Worm (Caenorhabditis elegans) whole organism, L4 larva: ENCODE results near the gene C02F5.10.

Experiments
- F26F4.8 ChIP-seq: fragments of 200-800 bp; sonication (Bioruptor generic); conservative IDR thresholded peaks from 2 replicates; pipeline ENCODE4 v1.3.6; 2022; ENCODE audit warnings: missing genetic modification characterization, missing compliant biosample characterization
- dmd-8 ChIP-seq: fragments of 200-800 bp; sonication (Bioruptor generic); IDR thresholded peaks from 2 replicates; pipeline ENCODE4 v1.3.6; 2022; ENCODE audit warnings: missing genetic modification characterization, missing compliant biosample characterization

DNA sequence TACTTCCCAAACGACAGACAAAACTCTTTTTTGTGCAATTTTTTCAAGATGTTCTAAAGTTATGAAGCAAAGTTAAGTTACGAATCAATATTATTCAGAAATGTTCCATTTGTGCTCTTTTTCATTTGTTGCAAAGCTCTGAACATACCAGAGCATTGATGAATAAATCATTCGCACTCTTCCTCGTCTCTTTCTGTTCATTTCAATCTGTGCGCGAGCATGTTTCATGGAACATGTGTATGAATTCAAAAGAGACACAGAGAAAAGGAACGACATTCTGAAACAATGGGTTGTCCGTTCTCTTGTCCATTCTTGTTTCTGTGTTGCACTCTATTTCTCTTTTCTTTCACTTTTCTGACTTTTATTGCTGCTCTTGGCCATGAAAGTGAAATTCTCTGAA lies 31.1 kb upstream of the C02F5.10 start:
- no peak for TF ChIP-seq F26F4.8
- TF ChIP-seq dmd-8 (GFP tag; lab: Robert Waterston, UW): no peak
